Fruit fly (Drosophila melanogaster) whole organism, embryonic: ENCODE data around the gene Trl.

Source experiments
- Atf3 ChIP-seq: fragments of 200-800 bp; sonication (Bioruptor generic); optimal IDR thresholded peaks from 3 replicates; lab custom pipeline; 2016; ENCODE audit warnings: missing biosample characterization, missing genetic modification characterization
- Atf6 ChIP-seq: fragments of 200-800 bp; sonication (Bioruptor generic); IDR thresholded peaks from 2 replicates; pipeline ENCODE4 v1.3.6; 2022; ENCODE audit warnings: missing biosample characterization, missing genetic modification characterization
- CG10267 ChIP-seq: fragments of 200-800 bp; sonication (Bioruptor generic); optimal IDR thresholded peaks from 2 replicates; lab custom pipeline; 2018; ENCODE audit warnings: missing biosample characterization, mild to moderate bottlenecking, missing genetic modification characterization, moderate library complexity
- CG10565 ChIP-seq: fragments of 200-800 bp; sonication (Bioruptor generic); optimal IDR thresholded peaks from 3 replicates; lab custom pipeline; 2016; ENCODE audit warnings: missing biosample characterization, mild to moderate bottlenecking, missing genetic modification characterization
- CG12744 ChIP-seq: fragments of 200-800 bp; sonication (Bioruptor generic); optimal IDR thresholded peaks from 2 replicates; lab custom pipeline; 2016; ENCODE audit warnings: missing biosample characterization, missing genetic modification characterization
- CG12942 ChIP-seq: fragments of 200-800 bp; sonication (Bioruptor generic); optimal IDR thresholded peaks from 3 replicates; lab custom pipeline; 2016; ENCODE audit warnings: missing biosample characterization, missing genetic modification characterization
- CG15011 ChIP-seq: fragments of 200-800 bp; sonication (Bioruptor generic); optimal IDR thresholded peaks from 3 replicates; lab custom pipeline; 2018; ENCODE audit warnings: missing biosample characterization, mild to moderate bottlenecking, missing genetic modification characterization
- CG15479 ChIP-seq: fragments of 200-800 bp; sonication (Bioruptor generic); optimal IDR thresholded peaks from 3 replicates; lab custom pipeline; 2019; ENCODE audit warnings: missing biosample characterization, mild to moderate bottlenecking, missing genetic modification characterization, moderate library complexity
- CG17385 ChIP-seq: fragments of 200-800 bp; sonication (Bioruptor generic); optimal IDR thresholded peaks from 3 replicates; lab custom pipeline; 2018; ENCODE audit warnings: missing biosample characterization, mild to moderate bottlenecking, missing genetic modification characterization
- CG18011 ChIP-seq: fragments of 200-800 bp; sonication (Bioruptor generic); optimal IDR thresholded peaks from 2 replicates; lab custom pipeline; 2017; ENCODE audit warnings: missing biosample characterization, missing genetic modification characterization, mild to moderate bottlenecking, moderate library complexity, missing genotype
- CG18476 ChIP-seq: fragments of 200-800 bp; sonication (Bioruptor generic); optimal IDR thresholded peaks from 2 replicates; lab custom pipeline; 2016; ENCODE audit warnings: missing biosample characterization, mild to moderate bottlenecking, missing genetic modification characterization
- CG30403 ChIP-seq: fragments of 200-800 bp; sonication (Bioruptor generic); optimal IDR thresholded peaks from 3 replicates; lab custom pipeline; 2016; ENCODE audit warnings: missing biosample characterization, missing genetic modification characterization
- CG3726 ChIP-seq: fragments of 200-800 bp; sonication (Bioruptor generic); IDR thresholded peaks from 3 replicates; pipeline ENCODE4, ENCODE4 v1.3.6; 2022; ENCODE audit warnings: missing biosample characterization, missing genetic modification characterization
- CG4730 ChIP-seq: fragments of 200-800 bp; sonication (Bioruptor generic); IDR thresholded peaks from 2 replicates; pipeline ENCODE4 v1.3.6; 2022; ENCODE audit warnings: missing biosample characterization, missing genetic modification characterization
- CG6654 ChIP-seq: fragments of 200-800 bp; sonication (Bioruptor generic); optimal IDR thresholded peaks from 2 replicates; lab custom pipeline; 2017; ENCODE audit warnings: missing biosample characterization, mild to moderate bottlenecking, missing genetic modification characterization
- CG7963 ChIP-seq: fragments of 200-800 bp; sonication (Bioruptor generic); IDR thresholded peaks from 3 replicates; pipeline ENCODE4 v1.3.6; 2022; ENCODE audit warnings: missing biosample characterization, missing genetic modification characterization; ENCODE audit not compliant: partially characterized antibody
- CG8089 ChIP-seq: fragments of 200-800 bp; sonication (Bioruptor generic); optimal IDR thresholded peaks from 3 replicates; lab custom pipeline; 2016; ENCODE audit warnings: missing biosample characterization, missing genetic modification characterization
- CG9215 ChIP-seq: fragments of 200-800 bp; sonication (Bioruptor generic); IDR thresholded peaks from 2 replicates; pipeline ENCODE4 v1.3.6; 2022; ENCODE audit warnings: missing biosample characterization, missing genetic modification characterization
- CTCF ChIP-seq: fragments of 200-800 bp; sonication (Bioruptor generic); optimal IDR thresholded peaks from 2 replicates; lab custom pipeline; 2017; ENCODE audit warnings: missing biosample characterization, mild to moderate bottlenecking, missing genetic modification characterization, moderate library complexity
- Dref ChIP-seq: fragments of 200-800 bp; sonication (Bioruptor generic); IDR thresholded peaks from 2 replicates; pipeline ENCODE4 v1.3.6; 2022; ENCODE audit warnings: missing biosample characterization, missing genetic modification characterization
- ERR ChIP-seq: fragments of 200-800 bp; sonication (Bioruptor generic); optimal IDR thresholded peaks from 2 replicates; lab custom pipeline; 2016; ENCODE audit warnings: missing biosample characterization, missing genetic modification characterization
- Hr78 ChIP-seq, 2 experiments: fragments of 200-800 bp in 1 of 2; fragments of >200 bp in 1 of 2; sonication (Bioruptor generic) in 1 of 2; optimal IDR thresholded peaks; 2 replicates each; lab custom pipeline; 2017 to 2019; ENCODE audit warnings: missing biosample characterization in 2 of 2, missing genetic modification characterization in 2 of 2, mild to moderate bottlenecking in 1 of 2, moderate library complexity in 1 of 2
- Jarid2 ChIP-seq: fragments of 200-800 bp; sonication (Bioruptor generic); optimal IDR thresholded peaks from 3 replicates; lab custom pipeline; 2017; ENCODE audit warnings: mild to moderate bottlenecking, missing biosample characterization, missing genetic modification reagents, missing genetic modification characterization
- Med ChIP-seq: fragments of 200-800 bp; sonication (Bioruptor generic); peaks from one replicate; lab custom pipeline; 2016; ENCODE audit warnings: missing biosample characterization, missing genetic modification characterization, mild to moderate bottlenecking, inconsistent platforms, moderate library complexity
- Oaz ChIP-seq: fragments of 200-800 bp; sonication (Bioruptor generic); IDR thresholded peaks from 2 replicates; pipeline ENCODE4 v1.3.6; 2022; ENCODE audit warnings: missing biosample characterization, missing genetic modification characterization
- Oli ChIP-seq: fragments of 200-800 bp; sonication (Bioruptor generic); optimal IDR thresholded peaks from 2 replicates; lab custom pipeline; 2018; ENCODE audit warnings: missing biosample characterization, mild to moderate bottlenecking, missing genetic modification characterization, moderate library complexity
- Pdp1 ChIP-seq, 2 experiments: fragments of 200-800 bp; sonication (Bioruptor generic); optimal IDR thresholded peaks; 3 replicates each; lab custom pipeline; 2016; ENCODE audit warnings: missing biosample characterization in 2 of 2, missing genetic modification characterization in 2 of 2, mild to moderate bottlenecking in 1 of 2, moderate library complexity in 1 of 2
- Spps ChIP-seq: fragments of 200-800 bp; sonication (Bioruptor generic); optimal IDR thresholded peaks from 2 replicates; lab custom pipeline; 2018; ENCODE audit warnings: missing biosample characterization, mild to moderate bottlenecking, missing genetic modification characterization
- Xrp1 ChIP-seq: fragments of 200-800 bp; sonication (Bioruptor generic); IDR thresholded peaks from 2 replicates; pipeline ENCODE4 v1.3.6; 2022; ENCODE audit warnings: missing biosample characterization, missing genetic modification characterization
- aop ChIP-seq: fragments of 200-800 bp; sonication (Bioruptor generic); IDR thresholded peaks from 2 replicates; pipeline ENCODE4 v1.3.6; 2022; ENCODE audit warnings: missing biosample characterization, missing genetic modification characterization
- ap ChIP-seq: fragments of 200-800 bp; sonication (Bioruptor generic); IDR thresholded peaks from 2 replicates; pipeline ENCODE4 v1.3.6; 2022; ENCODE audit warnings: missing biosample characterization, missing genetic modification characterization
- ara ChIP-seq: fragments of 200-800 bp; sonication (Bioruptor generic); IDR thresholded peaks from 2 replicates; pipeline ENCODE4 v1.3.6; 2022; ENCODE audit warnings: missing biosample characterization, missing genetic modification characterization
- bab2 ChIP-seq: fragments of 200-800 bp; sonication (Bioruptor generic); optimal IDR thresholded peaks from 2 replicates; lab custom pipeline; 2016; ENCODE audit warnings: missing biosample characterization, missing genetic modification characterization
- cato ChIP-seq: fragments of 200-800 bp; sonication (Bioruptor generic); optimal IDR thresholded peaks from 2 replicates; lab custom pipeline; 2016; ENCODE audit warnings: missing biosample characterization, missing genetic modification characterization, borderline replicate concordance
- dati ChIP-seq: fragments of 200-800 bp; sonication (Bioruptor generic); IDR thresholded peaks from 2 replicates; pipeline ENCODE4 v1.3.6; 2022; ENCODE audit warnings: missing biosample characterization, missing genetic modification characterization
- en ChIP-seq: fragments of 200-800 bp; sonication (Bioruptor generic); optimal IDR thresholded peaks from 2 replicates; lab custom pipeline; 2016; ENCODE audit warnings: missing biosample characterization, missing genetic modification characterization
- esg ChIP-seq: fragments of 200-800 bp; sonication (Bioruptor generic); conservative IDR thresholded peaks from 2 replicates; pipeline ENCODE4 v1.3.6; 2022; ENCODE audit warnings: missing biosample characterization, missing genetic modification characterization
- eve ChIP-seq, 2 experiments: fragments of >200 bp; optimal IDR thresholded peaks; 2 replicates each; lab custom pipeline; 2017; ENCODE audit warnings: missing biosample characterization in 2 of 2, missing genetic modification characterization in 2 of 2
- fru ChIP-seq: fragments of >200 bp; optimal IDR thresholded peaks from 2 replicates; lab custom pipeline; 2017
- gcm2 ChIP-seq: fragments of 200-800 bp; sonication (Bioruptor generic); optimal IDR thresholded peaks from 2 replicates; lab custom pipeline; 2016; ENCODE audit warnings: missing biosample characterization, missing genetic modification characterization
- her ChIP-seq: fragments of 200-800 bp; sonication (Bioruptor generic); optimal IDR thresholded peaks from 2 replicates; lab custom pipeline; 2016; ENCODE audit warnings: missing biosample characterization, missing genetic modification characterization
- hth ChIP-seq: fragments of >200 bp; optimal IDR thresholded peaks from 2 replicates; lab custom pipeline; 2017; ENCODE audit warnings: inconsistent platforms
- kay ChIP-seq: fragments of 200-800 bp; sonication (Bioruptor generic); optimal IDR thresholded peaks from 2 replicates; lab custom pipeline; 2016; ENCODE audit warnings: missing biosample characterization, missing genetic modification characterization
- knrl ChIP-seq: fragments of 200-800 bp; sonication (Bioruptor generic); IDR thresholded peaks from 3 replicates; pipeline ENCODE4 v1.3.6; 2022; ENCODE audit warnings: missing biosample characterization, missing genetic modification characterization; ENCODE audit not compliant: partially characterized antibody
- lbe ChIP-seq: fragments of 200-800 bp; sonication (Bioruptor generic); optimal IDR thresholded peaks from 2 replicates; lab custom pipeline; 2016; ENCODE audit warnings: missing biosample characterization, mild to moderate bottlenecking, missing genetic modification characterization
- lmd ChIP-seq: fragments of 200-800 bp; sonication (Bioruptor generic); IDR thresholded peaks from 2 replicates; pipeline ENCODE4 v1.3.6; 2022; ENCODE audit warnings: missing biosample characterization, missing genetic modification characterization
- peb ChIP-seq: fragments of 200-800 bp; sonication (Bioruptor generic); IDR thresholded peaks from 2 replicates; pipeline ENCODE4 v1.3.6; 2022; ENCODE audit warnings: missing biosample characterization, missing genetic modification characterization
- pnt ChIP-seq: fragments of 200-800 bp; sonication (Bioruptor generic); optimal IDR thresholded peaks from 3 replicates; lab custom pipeline; 2016; ENCODE audit warnings: missing biosample characterization, missing genetic modification characterization
- tup ChIP-seq: fragments of 200-800 bp; sonication (Bioruptor generic); optimal IDR thresholded peaks from 2 replicates; lab custom pipeline; 2016; ENCODE audit warnings: missing biosample characterization, mild to moderate bottlenecking, missing genetic modification characterization, moderate library complexity
- wdn ChIP-seq: fragments of 200-800 bp; sonication (Bioruptor generic); IDR thresholded peaks from 2 replicates; pipeline ENCODE4 v1.3.6; 2022; ENCODE audit warnings: missing biosample characterization, missing genetic modification characterization
- wek ChIP-seq: fragments of 200-800 bp; sonication (Bioruptor generic); optimal IDR thresholded peaks from 3 replicates; lab custom pipeline; 2018; ENCODE audit warnings: missing biosample characterization, mild to moderate bottlenecking, missing genetic modification characterization, moderate library complexity

Gene Trl

dm6 chr3L:14786230-14786850, 25.5 kb upstream of the Trl start, which contains the start of the genes bmm and Tdrd3 (continued):
- peak; percentile 88 for TF ChIP-seq Jarid2
- TF ChIP-seq Med (GFP tag; lab: Kevin White, UChicago): peak; percentile 84
- no peak for TF ChIP-seq ERR (GFP tag; lab: Kevin White, UChicago)
- peak; percentile 47 for TF ChIP-seq CG18476
- TF ChIP-seq aop: no peak
- TF ChIP-seq CTCF: no peak
- peak; percentile 41; the same call in 1 of the 2 replicates for TF ChIP-seq Atf6
- TF ChIP-seq tup: peak; percentile 51
- TF ChIP-seq lbe (GFP tag; lab: Kevin White, UChicago): peak; percentile 44
- TF ChIP-seq gcm2: no peak
- peak; percentile 48 for TF ChIP-seq Spps (tag; lab: Kevin White, UChicago)
- TF ChIP-seq CG30403 (GFP tag; lab: Kevin White, UChicago): peak; percentile 89
- no peak for TF ChIP-seq CG6654 (GFP tag; lab: Kevin White, UChicago)
- peak; percentile 64 for TF ChIP-seq Oaz (GFP tag; lab: Robert Waterston, UW)
- no peak for TF ChIP-seq eve (GFP tag; optimal IDR thresholded peaks at IDR 0.05; lab: Kevin White, UChicago)
- TF ChIP-seq wdn (GFP tag; lab: Robert Waterston, UW): peak; percentile 43; the same call in 1 of the 2 replicates
- peak; percentile 50 for TF ChIP-seq kay (GFP tag; lab: Kevin White, UChicago)
- TF ChIP-seq CG8089 (GFP tag; lab: Kevin White, UChicago): no peak
- peak; percentile 84 for TF ChIP-seq lmd
- peak; percentile 59 for TF ChIP-seq Dref
- TF ChIP-seq CG4730 (GFP tag; lab: Robert Waterston, UW): peak; percentile 50; the same call in 1 of the 2 replicates
- TF ChIP-seq Pdp1 (GFP tag; optimal IDR thresholded peaks at IDR 0.05; lab: Kevin White, UChicago): peak; percentile 34 to 38
- peak; percentile 65 for TF ChIP-seq ara (GFP tag; lab: Robert Waterston, UW)
- peak; percentile 88 for TF ChIP-seq CG10267 (tag; lab: Kevin White, UChicago)
- peak; percentile 82 for TF ChIP-seq CG7963
- TF ChIP-seq CG18011 (GFP tag; lab: Kevin White, UChicago): peak; percentile 34
- TF ChIP-seq knrl (GFP tag; lab: Robert Waterston, UW): peak; percentile 93
- TF ChIP-seq CG12942 (GFP tag; lab: Kevin White, UChicago): peak; percentile 76
- peak; percentile 65 for TF ChIP-seq bab2 (GFP tag; lab: Kevin White, UChicago)
- peak; percentile 98 for TF ChIP-seq wek
- TF ChIP-seq Xrp1 (GFP tag; lab: Robert Waterston, UW): peak; percentile 63
- peak; percentile 69 for TF ChIP-seq Oli (tag; lab: Kevin White, UChicago)
- TF ChIP-seq en (GFP tag; lab: Kevin White, UChicago): no peak
- peak; percentile 44 for TF ChIP-seq CG15011 (GFP tag; lab: Kevin White, UChicago)
- no peak for TF ChIP-seq her (GFP tag; lab: Kevin White, UChicago)
- TF ChIP-seq esg: peak; percentile 81
- no peak for TF ChIP-seq Atf3 (GFP tag; lab: Kevin White, UChicago)
- TF ChIP-seq pnt (GFP tag; lab: Kevin White, UChicago): peak; percentile 42
- 0 out of 2 replicates have a peak, but pooled peaks have one; percentile 23 for TF ChIP-seq dati
- TF ChIP-seq cato (GFP tag; lab: Kevin White, UChicago): peak; percentile 64
- no peak for TF ChIP-seq hth (lab: Kevin White, UChicago)
- TF ChIP-seq peb: no peak
- peak; percentile 31; the same call in 1 of the 3 replicates for TF ChIP-seq CG3726
- TF ChIP-seq CG15479 (GFP tag; lab: Kevin White, UChicago): no peak
- peak; percentile 73 for TF ChIP-seq CG17385
- no peak for TF ChIP-seq Hr78 (GFP tag; optimal IDR thresholded peaks at IDR 0.05; lab: Kevin White, UChicago)
- TF ChIP-seq fru: no peak
- no peak for TF ChIP-seq CG10565 (GFP tag; lab: Kevin White, UChicago)
- no peak for TF ChIP-seq CG12744
- peak; percentile 29; the same call in 1 of the 2 replicates for TF ChIP-seq ap (GFP tag; lab: Robert Waterston, UW)
- peak; percentile 78 for TF ChIP-seq CG9215 (GFP tag; lab: Robert Waterston, UW)
